Fruit fly (Drosophila melanogaster) whole organism, embryonic: ENCODE data around the gene beta4GalNAcTB.
A peak's percentile ranks its signal among the peaks of the same experiment; 100 is the strongest.

ENCODE experiments used
- ATbp ChIP-seq: fragments of 200-800 bp; sonication (Bioruptor generic); optimal IDR thresholded peaks from 2 replicates; lab custom pipeline; 2017; ENCODE audit warnings: missing biosample characterization, mild to moderate bottlenecking, missing genetic modification characterization, missing genetic modification reagents
- B-H2 ChIP-seq: fragments of 200-800 bp; sonication (Bioruptor generic); optimal IDR thresholded peaks from 2 replicates; lab custom pipeline; 2018; ENCODE audit warnings: missing biosample characterization, mild to moderate bottlenecking, missing genetic modification characterization
- Bteb2 ChIP-seq: fragments of 200-800 bp; sonication (Bioruptor generic); optimal IDR thresholded peaks from 2 replicates; lab custom pipeline; 2016; ENCODE audit warnings: missing biosample characterization, missing genetic modification characterization
- CG10147 ChIP-seq: fragments of 200-800 bp; sonication (Bioruptor generic); optimal IDR thresholded peaks from 2 replicates; lab custom pipeline; 2019; ENCODE audit warnings: missing biosample characterization, mild to moderate bottlenecking, missing genetic modification characterization, moderate library complexity
- CG10462 ChIP-seq: fragments of 200-800 bp; sonication (Bioruptor generic); optimal IDR thresholded peaks from 2 replicates; lab custom pipeline; 2016; ENCODE audit warnings: missing biosample characterization, missing genetic modification characterization
- CG12219 ChIP-seq: fragments of 200-800 bp; sonication (Bioruptor generic); optimal IDR thresholded peaks from 3 replicates; lab custom pipeline; 2018; ENCODE audit warnings: missing biosample characterization, mild to moderate bottlenecking, missing genetic modification characterization
- CG1529 ChIP-seq: fragments of 200-800 bp; sonication (Bioruptor generic); optimal IDR thresholded peaks from 3 replicates; lab custom pipeline; 2018; ENCODE audit warnings: missing biosample characterization, missing genetic modification characterization
- CG1647 ChIP-seq: fragments of 200-800 bp; sonication (Bioruptor generic); optimal IDR thresholded peaks from 3 replicates; lab custom pipeline; 2016; ENCODE audit warnings: missing biosample characterization, missing genetic modification characterization
- CG17186 ChIP-seq: fragments of 200-800 bp; sonication (Bioruptor generic); optimal IDR thresholded peaks from 3 replicates; lab custom pipeline; 2017; ENCODE audit warnings: missing biosample characterization, missing genetic modification reagents, missing genetic modification characterization
- CG17385 ChIP-seq: fragments of 200-800 bp; sonication (Bioruptor generic); optimal IDR thresholded peaks from 3 replicates; lab custom pipeline; 2018; ENCODE audit warnings: missing biosample characterization, mild to moderate bottlenecking, missing genetic modification characterization
- CG18011 ChIP-seq: fragments of 200-800 bp; sonication (Bioruptor generic); optimal IDR thresholded peaks from 2 replicates; lab custom pipeline; 2017; ENCODE audit warnings: missing biosample characterization, missing genetic modification characterization, mild to moderate bottlenecking, moderate library complexity, missing genotype
- CG1832 ChIP-seq: fragments of 200-800 bp; sonication (Bioruptor generic); optimal IDR thresholded peaks from 2 replicates; lab custom pipeline; 2017; ENCODE audit warnings: missing biosample characterization, mild to moderate bottlenecking, missing genetic modification characterization, inconsistent platforms
- CG2875 ChIP-seq: fragments of 200-800 bp; sonication (Bioruptor generic); optimal IDR thresholded peaks from 2 replicates; lab custom pipeline; 2017; ENCODE audit warnings: missing biosample characterization, mild to moderate bottlenecking, missing genetic modification characterization, missing genetic modification reagents
- CG42726 ChIP-seq: fragments of 200-800 bp; sonication (Bioruptor generic); IDR thresholded peaks from 2 replicates; pipeline ENCODE4 v1.3.6; 2022; ENCODE audit warnings: missing biosample characterization, missing genetic modification characterization; ENCODE audit not compliant: partially characterized antibody
- CG4617 ChIP-seq: fragments of 200-800 bp; sonication (Bioruptor generic); optimal IDR thresholded peaks from 3 replicates; lab custom pipeline; 2016; ENCODE audit warnings: missing biosample characterization, missing genetic modification characterization, borderline replicate concordance
- CG6765 ChIP-seq: fragments of 200-800 bp; sonication (Bioruptor generic); optimal IDR thresholded peaks from 3 replicates; lab custom pipeline; 2017; ENCODE audit warnings: missing biosample characterization, mild to moderate bottlenecking, missing genetic modification characterization
- CG9727 ChIP-seq: fragments of 200-800 bp; sonication (Bioruptor generic); optimal IDR thresholded peaks from 3 replicates; lab custom pipeline; 2017; ENCODE audit warnings: missing biosample characterization, mild to moderate bottlenecking, missing genetic modification characterization
- Chrac-16 ChIP-seq: fragments of 200-800 bp; sonication (Bioruptor generic); optimal IDR thresholded peaks from 3 replicates; lab custom pipeline; 2016; ENCODE audit warnings: missing biosample characterization, missing genetic modification characterization
- Deaf1 ChIP-seq: fragments of 200-800 bp; optimal IDR thresholded peaks from 3 replicates; lab custom pipeline; 2019; ENCODE audit warnings: missing biosample characterization, mild to moderate bottlenecking, missing genetic modification characterization, moderate library complexity
- Eip74EF ChIP-seq, 2 experiments: fragments of 200-800 bp in 1 of 2; fragments of >200 bp in 1 of 2; sonication (Bioruptor generic) in 1 of 2; optimal IDR thresholded peaks; 2 replicates each; lab custom pipeline; 2017 to 2019; ENCODE audit warnings: missing biosample characterization in 2 of 2, missing genetic modification characterization in 2 of 2, mild to moderate bottlenecking in 1 of 2, moderate library complexity in 1 of 2
- Ets97D ChIP-seq: fragments of 200-800 bp; sonication (Bioruptor generic); optimal IDR thresholded peaks from 3 replicates; lab custom pipeline; 2016; ENCODE audit warnings: missing biosample characterization, missing genetic modification characterization
- HHEX ChIP-seq: fragments of 200-800 bp; sonication (Bioruptor generic); optimal IDR thresholded peaks from 3 replicates; lab custom pipeline; 2017; ENCODE audit warnings: missing biosample characterization, mild to moderate bottlenecking, missing genetic modification characterization, missing genetic modification reagents
- HLH4C ChIP-seq: fragments of 200-800 bp; sonication (Bioruptor generic); IDR thresholded peaks from 3 replicates; pipeline ENCODE4 v1.3.6; 2022; ENCODE audit warnings: missing biosample characterization, missing genetic modification characterization; ENCODE audit not compliant: partially characterized antibody
- HmgD ChIP-seq: fragments of 200-800 bp; sonication (Bioruptor generic); optimal IDR thresholded peaks from 3 replicates; lab custom pipeline; 2016; ENCODE audit warnings: missing biosample characterization, missing genetic modification characterization
- Hr3 ChIP-seq: fragments of 200-800 bp; sonication (Bioruptor generic); optimal IDR thresholded peaks from 3 replicates; lab custom pipeline; 2016; ENCODE audit warnings: missing biosample characterization, missing genetic modification characterization
- Hr39 ChIP-seq: fragments of >200 bp; optimal IDR thresholded peaks from 2 replicates; lab custom pipeline; 2017
- Myb ChIP-seq: fragments of 200-800 bp; sonication (Bioruptor generic); optimal IDR thresholded peaks from 2 replicates; lab custom pipeline; 2016; ENCODE audit warnings: missing biosample characterization, missing genetic modification characterization
- NFAT ChIP-seq: fragments of 200-800 bp; sonication (Bioruptor generic); IDR thresholded peaks from 2 replicates; pipeline ENCODE4 v1.3.6; 2022; ENCODE audit warnings: missing biosample characterization, missing genetic modification characterization
- Nf-YC ChIP-seq: fragments of 200-800 bp; optimal IDR thresholded peaks from 3 replicates; lab custom pipeline; 2019; ENCODE audit warnings: missing biosample characterization, mild to moderate bottlenecking, missing genetic modification characterization, moderate library complexity
- Pdp1 ChIP-seq, 2 experiments: fragments of 200-800 bp; sonication (Bioruptor generic); optimal IDR thresholded peaks; 3 replicates each; lab custom pipeline; 2016; ENCODE audit warnings: missing biosample characterization in 2 of 2, missing genetic modification characterization in 2 of 2, mild to moderate bottlenecking in 1 of 2, moderate library complexity in 1 of 2
- Side ChIP-seq: fragments of 200-800 bp; sonication (Bioruptor generic); optimal IDR thresholded peaks from 2 replicates; lab custom pipeline; 2016; ENCODE audit warnings: missing biosample characterization, missing genetic modification characterization
- Tbp ChIP-seq: fragments of >200 bp; optimal IDR thresholded peaks from 2 replicates; lab custom pipeline; 2018; ENCODE audit warnings: missing biosample characterization, missing genetic modification characterization
- Vsx1 ChIP-seq: fragments of 200-800 bp; sonication (Bioruptor generic); optimal IDR thresholded peaks from 2 replicates; lab custom pipeline; 2017; ENCODE audit warnings: missing biosample characterization, mild to moderate bottlenecking, missing genetic modification characterization, missing genetic modification reagents
- bsh ChIP-seq, 2 experiments: fragments of 200-800 bp; sonication (Bioruptor generic); optimal IDR thresholded peaks; 2 replicates each; lab custom pipeline; 2017 to 2018; ENCODE audit warnings: mild to moderate bottlenecking in 2 of 2, missing biosample characterization in 2 of 2, missing genetic modification characterization in 2 of 2, moderate library complexity in 1 of 2
- btn ChIP-seq: fragments of 200-800 bp; sonication (Bioruptor generic); optimal IDR thresholded peaks from 2 replicates; lab custom pipeline; 2016; ENCODE audit warnings: missing biosample characterization, missing genetic modification characterization
- chif ChIP-seq, 2 experiments: fragments of 200-800 bp; sonication (Bioruptor generic); optimal IDR thresholded peaks; 3 replicates each; lab custom pipeline; 2016; ENCODE audit warnings: missing biosample characterization in 2 of 2, missing genetic modification characterization in 2 of 2
- chn ChIP-seq: fragments of 200-800 bp; sonication (Bioruptor generic); optimal IDR thresholded peaks from 2 replicates; lab custom pipeline; 2016; ENCODE audit warnings: missing biosample characterization, missing genetic modification characterization
- croc ChIP-seq: fragments of 200-800 bp; sonication (Bioruptor generic); conservative IDR thresholded peaks from 3 replicates; pipeline ENCODE4 v1.3.6; 2022; ENCODE audit warnings: missing biosample characterization, missing genetic modification characterization
- gem ChIP-seq: fragments of 200-800 bp; sonication (Bioruptor generic); optimal IDR thresholded peaks from 2 replicates; lab custom pipeline; 2019; ENCODE audit warnings: missing biosample characterization, mild to moderate bottlenecking, missing genetic modification characterization, moderate library complexity
- hbn ChIP-seq: fragments of 200-800 bp; sonication (Bioruptor generic); IDR thresholded peaks from 2 replicates; pipeline ENCODE4 v1.3.6; 2022; ENCODE audit warnings: missing biosample characterization, missing genetic modification characterization; ENCODE audit not compliant: partially characterized antibody
- jing ChIP-seq: fragments of 200-800 bp; sonication (Bioruptor generic); optimal IDR thresholded peaks from 2 replicates; lab custom pipeline; 2018; ENCODE audit warnings: missing biosample characterization, mild to moderate bottlenecking, missing genetic modification characterization
- jumu ChIP-seq: fragments of 200-800 bp; sonication (Bioruptor generic); optimal IDR thresholded peaks from 3 replicates; lab custom pipeline; 2016; ENCODE audit warnings: missing biosample characterization, missing genetic modification characterization
- kah ChIP-seq: fragments of 200-800 bp; sonication (Bioruptor generic); optimal IDR thresholded peaks from 2 replicates; lab custom pipeline; 2018; ENCODE audit warnings: missing biosample characterization, mild to moderate bottlenecking, missing genetic modification characterization
- lab ChIP-seq: fragments of 200-800 bp; sonication (Bioruptor generic); optimal IDR thresholded peaks from 3 replicates; lab custom pipeline; 2017; ENCODE audit warnings: missing biosample characterization, missing genetic modification characterization, mild to moderate bottlenecking, moderate library complexity, missing genetic modification reagents
- mam ChIP-seq: fragments of 200-800 bp; sonication (Bioruptor generic); optimal IDR thresholded peaks from 3 replicates; lab custom pipeline; 2016; ENCODE audit warnings: missing biosample characterization, missing genetic modification characterization
- onecut ChIP-seq: fragments of 200-800 bp; sonication (Bioruptor generic); IDR thresholded peaks from 2 replicates; pipeline ENCODE4 v1.3.6; 2022; ENCODE audit warnings: missing biosample characterization, missing genetic modification characterization
- org-1 ChIP-seq: fragments of 200-800 bp; sonication (Bioruptor generic); optimal IDR thresholded peaks from 2 replicates; lab custom pipeline; 2017; ENCODE audit warnings: missing biosample characterization, missing genetic modification characterization
- sens ChIP-seq: fragments of 200-800 bp; sonication (Bioruptor generic); peaks from one replicate; lab custom pipeline; 2016; ENCODE audit warnings: missing biosample characterization, missing genetic modification characterization
- slou ChIP-seq: fragments of 200-800 bp; sonication (Bioruptor generic); optimal IDR thresholded peaks from 3 replicates; lab custom pipeline; 2016; ENCODE audit warnings: missing biosample characterization, missing genetic modification characterization

beta4GalNAcTB gene

dm6 chr3R:29063207-29063920, 29.6 kb upstream of the beta4GalNAcTB start (continued):
- no peak for TF ChIP-seq CG1647 (GFP tag; lab: Kevin White, UChicago)
- peak; percentile 89 for TF ChIP-seq gem (tag; lab: Kevin White, UChicago)
- TF ChIP-seq CG9727 (GFP tag; lab: Kevin White, UChicago): peak; percentile 83
- TF ChIP-seq Chrac-16 (GFP tag; lab: Kevin White, UChicago): peak; percentile 62
- TF ChIP-seq Myb (GFP tag; lab: Kevin White, UChicago): peak; percentile 33
- peak; percentile 80 for TF ChIP-seq lab (GFP tag; lab: Kevin White, UChicago)
- TF ChIP-seq slou (GFP tag; lab: Kevin White, UChicago): no peak
- TF ChIP-seq Pdp1 (GFP tag; optimal IDR thresholded peaks at IDR 0.05; lab: Kevin White, UChicago): peak; percentile 6 to 55
- TF ChIP-seq CG4617 (GFP tag; lab: Kevin White, UChicago): peak; percentile 77
- peak; percentile 55 for TF ChIP-seq CG6765 (GFP tag; lab: Kevin White, UChicago)
- TF ChIP-seq Vsx1 (GFP tag; lab: Kevin White, UChicago): peak; percentile 8
- peak; percentile 49 for TF ChIP-seq org-1 (GFP tag; lab: Kevin White, UChicago)
- no peak for TF ChIP-seq Tbp (GFP tag; lab: Kevin White, UChicago)
- TF ChIP-seq HmgD (GFP tag; lab: Kevin White, UChicago): peak; percentile 54
- TF ChIP-seq HHEX (GFP tag; lab: Kevin White, UChicago): peak; percentile 57
- peak; percentile 95 for TF ChIP-seq sens
- TF ChIP-seq Bteb2 (GFP tag; lab: Kevin White, UChicago): no peak
- TF ChIP-seq Hr3 (GFP tag; lab: Kevin White, UChicago): peak; percentile 68
- peak; percentile 2 for TF ChIP-seq jumu (GFP tag; lab: Kevin White, UChicago)
- TF ChIP-seq CG1529 (GFP tag; lab: Kevin White, UChicago): peak; percentile 45
- TF ChIP-seq CG18011 (GFP tag; lab: Kevin White, UChicago): peak; percentile 25
- TF ChIP-seq CG10462 (GFP tag; lab: Kevin White, UChicago): peak; percentile 15
- no peak for TF ChIP-seq hbn (GFP tag; lab: Robert Waterston, UW)
- TF ChIP-seq CG2875 (GFP tag; lab: Kevin White, UChicago): peak; percentile 31
- TF ChIP-seq btn (GFP tag; lab: Kevin White, UChicago): peak; percentile 10
- peak; percentile 65 for TF ChIP-seq B-H2
- peak; percentile 46 to 47 for TF ChIP-seq chif (GFP tag; optimal IDR thresholded peaks at IDR 0.05; lab: Kevin White, UChicago)
- peak; percentile 3 for TF ChIP-seq CG17186
- TF ChIP-seq Nf-YC (tag; lab: Kevin White, UChicago): peak; percentile 72
- peak; percentile 44; the same call in 2 of the 3 replicates for TF ChIP-seq croc (GFP tag; lab: Robert Waterston, UW)
- peak; percentile 86 for TF ChIP-seq Ets97D (GFP tag; lab: Kevin White, UChicago)
- peak; percentile 33 for TF ChIP-seq Deaf1 (tag; lab: Kevin White, UChicago)
- peak; percentile 50 for TF ChIP-seq ATbp (GFP tag; lab: Kevin White, UChicago)
- TF ChIP-seq CG42726 (GFP tag; lab: Robert Waterston, UW): no peak
- TF ChIP-seq CG1832 (GFP tag; lab: Kevin White, UChicago): peak; percentile 87
- TF ChIP-seq Eip74EF (GFP tag; optimal IDR thresholded peaks at IDR 0.05; lab: Kevin White, UChicago): peak in 1 of 2 experiments; percentile 69
- peak; percentile 65 for TF ChIP-seq mam (GFP tag; lab: Kevin White, UChicago)
- peak; percentile 21 for TF ChIP-seq Side (GFP tag; lab: Kevin White, UChicago)
- no peak; the same call in 1 of the 2 replicates for TF ChIP-seq onecut (GFP tag; lab: Robert Waterston, UW)
- peak; percentile 25 for TF ChIP-seq kah (GFP tag; lab: Kevin White, UChicago)
- no peak for TF ChIP-seq HLH4C (GFP tag; lab: Robert Waterston, UW)
- TF ChIP-seq CG10147 (GFP tag; lab: Kevin White, UChicago): peak; percentile 73
- peak; percentile 34 for TF ChIP-seq CG12219 (GFP tag; lab: Kevin White, UChicago)
- TF ChIP-seq jing (GFP tag; lab: Kevin White, UChicago): peak; percentile 17
- no peak for TF ChIP-seq Hr39 (lab: Kevin White, UChicago)
- peak; percentile 74 for TF ChIP-seq CG17385
- TF ChIP-seq chn (GFP tag; lab: Kevin White, UChicago): peak; percentile 34
- TF ChIP-seq NFAT (GFP tag; lab: Robert Waterston, UW): no peak
- TF ChIP-seq bsh (GFP tag; optimal IDR thresholded peaks at IDR 0.05; lab: Kevin White, UChicago): peak in 1 of 2 experiments; percentile 73
